Worm (Caenorhabditis elegans) whole organism, mixed stage, embryonic: ENCODE results near the gene gldi-2.

Source experiments
- bed-3 ChIP-seq: fragments of 200-800 bp; sonication (Bioruptor generic); optimal IDR thresholded peaks from 3 replicates; lab custom pipeline; 2018; ENCODE audit warnings: mild to moderate bottlenecking, missing genetic modification characterization, moderate library complexity, missing compliant biosample characterization
- ces-1 ChIP-seq: fragments of 150-350 bp; optimal IDR thresholded peaks from 2 replicates; lab custom pipeline; 2014; ENCODE audit warnings: missing biosample characterization, missing genetic modification reagents, missing genetic modification characterization
- drap-1 ChIP-seq: fragments of 200-800 bp; sonication (Bioruptor generic); optimal IDR thresholded peaks from 3 replicates; lab custom pipeline; 2018; ENCODE audit warnings: mild to moderate bottlenecking, missing genetic modification characterization, missing compliant biosample characterization
- elt-1 ChIP-seq: sonication (generic microtip); optimal IDR thresholded peaks from 2 replicates; lab custom pipeline; 2017; ENCODE audit warnings: missing genetic modification characterization, mild to moderate bottlenecking, missing compliant biosample characterization, antibody characterized with exemption, moderate library complexity, borderline replicate concordance; ENCODE audit not compliant: insufficient read depth
- mep-1 ChIP-seq: fragments of 150-350 bp; optimal IDR thresholded peaks from 2 replicates; lab custom pipeline; 2017; ENCODE audit warnings: missing biosample characterization, missing genetic modification reagents, missing genetic modification characterization, inconsistent platforms
- nhr-12 ChIP-seq: fragments of 150-350 bp; optimal IDR thresholded peaks from 2 replicates; lab custom pipeline; 2014; ENCODE audit warnings: missing biosample characterization, missing genetic modification characterization
- nhr-237 ChIP-seq: fragments of 150-350 bp; optimal IDR thresholded peaks from 2 replicates; lab custom pipeline; 2014; ENCODE audit warnings: missing biosample characterization, missing genetic modification characterization
- nhr-28 ChIP-seq: fragments of 150-350 bp; optimal IDR thresholded peaks from 2 replicates; lab custom pipeline; 2014; ENCODE audit warnings: missing biosample characterization, missing genetic modification characterization
- nhr-76 ChIP-seq: sonication (generic microtip); optimal IDR thresholded peaks from 2 replicates; lab custom pipeline; 2017; ENCODE audit warnings: missing biosample characterization, missing genetic modification characterization
- pha-4 ChIP-seq: fragments of 150-350 bp; optimal IDR thresholded peaks from 2 replicates; lab custom pipeline; 2018; ENCODE audit warnings: missing biosample characterization, missing genetic modification reagents, missing genetic modification characterization
- sem-2 ChIP-seq: fragments of 200-800 bp; sonication (Bioruptor generic); optimal IDR thresholded peaks from 2 replicates; lab custom pipeline; 2018; ENCODE audit warnings: mild to moderate bottlenecking, missing genetic modification characterization, missing compliant biosample characterization
- unc-62 ChIP-seq: fragments of 150-350 bp; optimal IDR thresholded peaks from 2 replicates; lab custom pipeline; 2014; ENCODE audit warnings: missing biosample characterization, missing genetic modification reagents, missing genetic modification characterization
- ztf-11 ChIP-seq: fragments of 150-350 bp; optimal IDR thresholded peaks from 2 replicates; lab custom pipeline; 2014; ENCODE audit warnings: missing biosample characterization, missing genetic modification characterization

ce11 chrII:6823912-6824311, 40.7 kb downstream of the gldi-2 start:
- TF ChIP-seq nhr-28 (tag; lab: Kevin White, UChicago) (no peak), bed-3 (GFP tag; lab: Kevin White, UChicago) (no peak), drap-1 (no peak), nhr-76 (tag; lab: Kevin White, UChicago) (no peak), unc-62 (GFP tag; lab: Kevin White, UChicago) (no peak), nhr-12 (no peak), elt-1 (tag; lab: Kevin White, UChicago) (no peak), sem-2 (GFP tag; lab: Kevin White, UChicago) (no peak), nhr-237 (no peak), mep-1 (tag; lab: Kevin White, UChicago) (no peak), pha-4 (tag; lab: Kevin White, UChicago) (no peak), ces-1 (peak; percentile 14), ztf-11 (tag; lab: Kevin White, UChicago) (no peak)
